Fruit fly (Drosophila melanogaster) whole organism, embryonic: ENCODE data around the gene CG10943.

Experiments used
- ATbp ChIP-seq: fragments of 200-800 bp; sonication (Bioruptor generic); optimal IDR thresholded peaks from 2 replicates; lab custom pipeline; 2017; ENCODE audit warnings: missing biosample characterization, mild to moderate bottlenecking, missing genetic modification characterization, missing genetic modification reagents
- Atf-2 ChIP-seq: fragments of 200-800 bp; sonication (Bioruptor generic); optimal IDR thresholded peaks from 2 replicates; lab custom pipeline; 2016; ENCODE audit warnings: missing biosample characterization, missing genetic modification characterization
- Atf3 ChIP-seq: fragments of 200-800 bp; sonication (Bioruptor generic); optimal IDR thresholded peaks from 3 replicates; lab custom pipeline; 2016; ENCODE audit warnings: missing biosample characterization, missing genetic modification characterization
- Awh ChIP-seq: fragments of 200-800 bp; sonication (Bioruptor generic); IDR thresholded peaks from 2 replicates; pipeline ENCODE4, ENCODE4 v1.3.6; 2022; ENCODE audit warnings: missing biosample characterization, missing genetic modification characterization
- CG11093 ChIP-seq: fragments of 200-800 bp; sonication (Bioruptor generic); IDR thresholded peaks from 3 replicates; pipeline ENCODE4 v1.3.6; 2022; ENCODE audit warnings: missing biosample characterization, missing genetic modification characterization
- CG11247 ChIP-seq: fragments of 200-800 bp; sonication (Bioruptor generic); IDR thresholded peaks from 2 replicates; pipeline ENCODE4 v1.3.6; 2022; ENCODE audit warnings: missing biosample characterization, missing genetic modification characterization
- CG12299 ChIP-seq: fragments of 200-800 bp; sonication (Bioruptor generic); optimal IDR thresholded peaks from 2 replicates; lab custom pipeline; 2018; ENCODE audit warnings: missing biosample characterization, mild to moderate bottlenecking, missing genetic modification characterization
- CG12769 ChIP-seq: fragments of 200-800 bp; sonication (Bioruptor generic); optimal IDR thresholded peaks from 2 replicates; lab custom pipeline; 2019; ENCODE audit warnings: missing biosample characterization, mild to moderate bottlenecking, missing genetic modification characterization, moderate library complexity
- CG13296 ChIP-seq: fragments of 200-800 bp; sonication (Bioruptor generic); optimal IDR thresholded peaks from 3 replicates; lab custom pipeline; 2018; ENCODE audit warnings: missing biosample characterization, mild to moderate bottlenecking, missing genetic modification characterization
- CG14710 ChIP-seq: fragments of 200-800 bp; sonication (Bioruptor generic); optimal IDR thresholded peaks from 3 replicates; lab custom pipeline; 2019; ENCODE audit warnings: missing biosample characterization, mild to moderate bottlenecking, missing genetic modification characterization, moderate library complexity
- CG1529 ChIP-seq: fragments of 200-800 bp; sonication (Bioruptor generic); optimal IDR thresholded peaks from 3 replicates; lab custom pipeline; 2018; ENCODE audit warnings: missing biosample characterization, missing genetic modification characterization
- CG1603 ChIP-seq: fragments of 200-800 bp; sonication (Bioruptor generic); optimal IDR thresholded peaks from 2 replicates; lab custom pipeline; 2019; ENCODE audit warnings: missing biosample characterization, mild to moderate bottlenecking, missing genetic modification characterization, moderate library complexity
- CG17612 ChIP-seq: fragments of 200-800 bp; sonication (Bioruptor generic); IDR thresholded peaks from 2 replicates; pipeline ENCODE4 v1.3.6; 2022; ENCODE audit warnings: missing biosample characterization, missing genetic modification characterization
- CG18764 ChIP-seq: fragments of 200-800 bp; sonication (Bioruptor generic); optimal IDR thresholded peaks from 3 replicates; lab custom pipeline; 2016; ENCODE audit warnings: missing biosample characterization, missing genetic modification characterization
- CG32772 ChIP-seq: fragments of 200-800 bp; sonication (Bioruptor generic); IDR thresholded peaks from 2 replicates; pipeline ENCODE4 v1.3.6; 2022; ENCODE audit warnings: missing biosample characterization, missing genetic modification characterization
- CG6654 ChIP-seq: fragments of 200-800 bp; sonication (Bioruptor generic); optimal IDR thresholded peaks from 2 replicates; lab custom pipeline; 2017; ENCODE audit warnings: missing biosample characterization, mild to moderate bottlenecking, missing genetic modification characterization
- CG8765 ChIP-seq: fragments of 200-800 bp; sonication (Bioruptor generic); IDR thresholded peaks from 2 replicates; pipeline ENCODE4 v1.3.6; 2022; ENCODE audit warnings: missing biosample characterization, missing genetic modification characterization
- CTCF ChIP-seq: fragments of 200-800 bp; sonication (Bioruptor generic); optimal IDR thresholded peaks from 2 replicates; lab custom pipeline; 2017; ENCODE audit warnings: missing biosample characterization, mild to moderate bottlenecking, missing genetic modification characterization, moderate library complexity
- CrebB ChIP-seq: fragments of 200-800 bp; sonication (Bioruptor generic); optimal IDR thresholded peaks from 3 replicates; lab custom pipeline; 2018; ENCODE audit warnings: missing biosample characterization, mild to moderate bottlenecking, missing genetic modification characterization
- Dip3 ChIP-seq: fragments of 200-800 bp; sonication (Bioruptor generic); optimal IDR thresholded peaks from 3 replicates; lab custom pipeline; 2016; ENCODE audit warnings: missing biosample characterization, missing genetic modification characterization
- Hsf ChIP-seq: fragments of 200-800 bp; sonication (Bioruptor generic); optimal IDR thresholded peaks from 3 replicates; lab custom pipeline; 2016; ENCODE audit warnings: missing biosample characterization, missing genetic modification characterization
- Med ChIP-seq: fragments of 200-800 bp; sonication (Bioruptor generic); peaks from one replicate; lab custom pipeline; 2016; ENCODE audit warnings: missing biosample characterization, missing genetic modification characterization, mild to moderate bottlenecking, inconsistent platforms, moderate library complexity
- Rx ChIP-seq: fragments of 200-800 bp; sonication (Bioruptor generic); IDR thresholded peaks from 2 replicates; pipeline ENCODE4 v1.3.6; 2022; ENCODE audit warnings: missing biosample characterization, missing genetic modification characterization
- Spps ChIP-seq: fragments of 200-800 bp; sonication (Bioruptor generic); optimal IDR thresholded peaks from 2 replicates; lab custom pipeline; 2018; ENCODE audit warnings: missing biosample characterization, mild to moderate bottlenecking, missing genetic modification characterization
- Vsx1 ChIP-seq: fragments of 200-800 bp; sonication (Bioruptor generic); optimal IDR thresholded peaks from 2 replicates; lab custom pipeline; 2017; ENCODE audit warnings: missing biosample characterization, mild to moderate bottlenecking, missing genetic modification characterization, missing genetic modification reagents
- Xrp1 ChIP-seq: fragments of 200-800 bp; sonication (Bioruptor generic); IDR thresholded peaks from 2 replicates; pipeline ENCODE4 v1.3.6; 2022; ENCODE audit warnings: missing biosample characterization, missing genetic modification characterization
- ara ChIP-seq: fragments of 200-800 bp; sonication (Bioruptor generic); IDR thresholded peaks from 2 replicates; pipeline ENCODE4 v1.3.6; 2022; ENCODE audit warnings: missing biosample characterization, missing genetic modification characterization
- chm ChIP-seq: fragments of 200-800 bp; sonication (Bioruptor generic); IDR thresholded peaks from 2 replicates; pipeline ENCODE4 v1.3.6; 2022; ENCODE audit warnings: missing biosample characterization, missing genetic modification characterization
- chn ChIP-seq: fragments of 200-800 bp; sonication (Bioruptor generic); optimal IDR thresholded peaks from 2 replicates; lab custom pipeline; 2016; ENCODE audit warnings: missing biosample characterization, missing genetic modification characterization
- disco-r ChIP-seq: fragments of 200-800 bp; sonication (Bioruptor generic); optimal IDR thresholded peaks from 2 replicates; lab custom pipeline; 2016; ENCODE audit warnings: missing biosample characterization, missing genetic modification characterization
- emc ChIP-seq: fragments of 200-800 bp; sonication (Bioruptor generic); optimal IDR thresholded peaks from 2 replicates; lab custom pipeline; 2016; ENCODE audit warnings: missing biosample characterization, missing genetic modification characterization
- gfzf ChIP-seq: fragments of 200-800 bp; sonication (Bioruptor generic); optimal IDR thresholded peaks from 2 replicates; lab custom pipeline; 2016; ENCODE audit warnings: missing biosample characterization, mild to moderate bottlenecking, missing genetic modification characterization, moderate library complexity
- gro ChIP-seq: fragments of 200-800 bp; sonication (Bioruptor generic); optimal IDR thresholded peaks from 2 replicates; lab custom pipeline; 2016; ENCODE audit warnings: missing biosample characterization, missing genetic modification characterization
- hth ChIP-seq: fragments of >200 bp; optimal IDR thresholded peaks from 2 replicates; lab custom pipeline; 2017; ENCODE audit warnings: inconsistent platforms
- insv ChIP-seq, 2 experiments: fragments of 200-800 bp; sonication (Bioruptor generic); optimal IDR thresholded peaks; 3 replicates each; lab custom pipeline; 2016 to 2018; ENCODE audit warnings: missing biosample characterization in 2 of 2, missing genetic modification characterization in 2 of 2
- jing ChIP-seq: fragments of 200-800 bp; sonication (Bioruptor generic); optimal IDR thresholded peaks from 2 replicates; lab custom pipeline; 2018; ENCODE audit warnings: missing biosample characterization, mild to moderate bottlenecking, missing genetic modification characterization
- kni ChIP-seq: fragments of 200-800 bp; sonication (Bioruptor generic); optimal IDR thresholded peaks from 3 replicates; lab custom pipeline; 2017; ENCODE audit warnings: mild to moderate bottlenecking, missing biosample characterization, missing genetic modification reagents, missing genetic modification characterization
- lab ChIP-seq: fragments of 200-800 bp; sonication (Bioruptor generic); optimal IDR thresholded peaks from 3 replicates; lab custom pipeline; 2017; ENCODE audit warnings: missing biosample characterization, missing genetic modification characterization, mild to moderate bottlenecking, moderate library complexity, missing genetic modification reagents
- lbe ChIP-seq: fragments of 200-800 bp; sonication (Bioruptor generic); optimal IDR thresholded peaks from 2 replicates; lab custom pipeline; 2016; ENCODE audit warnings: missing biosample characterization, mild to moderate bottlenecking, missing genetic modification characterization
- nerfin-1 ChIP-seq: fragments of 200-800 bp; sonication (Bioruptor generic); optimal IDR thresholded peaks from 3 replicates; lab custom pipeline; 2019; ENCODE audit warnings: missing biosample characterization, mild to moderate bottlenecking, missing genetic modification characterization, moderate library complexity
- pan ChIP-seq, 4 experiments: fragments of >200 bp in 3 of 4; fragments of 200-800 bp in 1 of 4; sonication (Bioruptor generic) in 1 of 4; optimal IDR thresholded peaks in 3 of 4; IDR thresholded peaks in 1 of 4; 2 replicates each; pipeline versions ENCODE4 v1.3.6 to Lab custom; 2017 to 2022; ENCODE audit warnings: missing biosample characterization in 2 of 4, missing genetic modification characterization in 2 of 4, mixed read lengths in 1 of 4
- pb ChIP-seq: fragments of 200-800 bp; sonication (Bioruptor generic); optimal IDR thresholded peaks from 3 replicates; lab custom pipeline; 2016; ENCODE audit warnings: missing biosample characterization, missing genetic modification characterization
- ranshi ChIP-seq: fragments of 200-800 bp; sonication (Bioruptor generic); IDR thresholded peaks from 2 replicates; pipeline ENCODE4 v1.3.6; 2022; ENCODE audit warnings: missing biosample characterization, missing genetic modification characterization
- sc ChIP-seq, 3 experiments: fragments of >200 bp in 2 of 3; fragments of 200-800 bp in 1 of 3; sonication (Bioruptor generic) in 1 of 3; optimal IDR thresholded peaks; 2 replicates in 2 of 3; 3 replicates in 1 of 3; lab custom pipeline; 2017; ENCODE audit warnings: mild to moderate bottlenecking in 1 of 3, missing biosample characterization in 1 of 3, missing genetic modification characterization in 1 of 3, missing genetic modification reagents in 1 of 3
- sima ChIP-seq: fragments of 200-800 bp; sonication (Bioruptor generic); optimal IDR thresholded peaks from 2 replicates; lab custom pipeline; 2016; ENCODE audit warnings: missing biosample characterization, missing genetic modification characterization
- slp2 ChIP-seq: fragments of 200-800 bp; sonication (Bioruptor generic); optimal IDR thresholded peaks from 2 replicates; lab custom pipeline; 2016; ENCODE audit warnings: missing biosample characterization, missing genetic modification characterization
- tna ChIP-seq: fragments of 200-800 bp; sonication (Bioruptor generic); IDR thresholded peaks from 2 replicates; pipeline ENCODE4 v1.3.6; 2022; ENCODE audit warnings: missing biosample characterization, missing genetic modification characterization; ENCODE audit not compliant: partially characterized antibody
- wor ChIP-seq: fragments of 200-800 bp; sonication (Bioruptor generic); IDR thresholded peaks from 2 replicates; pipeline ENCODE4 v1.3.6; 2022; ENCODE audit warnings: missing biosample characterization, missing genetic modification characterization

Gene CG10943

DNA sequence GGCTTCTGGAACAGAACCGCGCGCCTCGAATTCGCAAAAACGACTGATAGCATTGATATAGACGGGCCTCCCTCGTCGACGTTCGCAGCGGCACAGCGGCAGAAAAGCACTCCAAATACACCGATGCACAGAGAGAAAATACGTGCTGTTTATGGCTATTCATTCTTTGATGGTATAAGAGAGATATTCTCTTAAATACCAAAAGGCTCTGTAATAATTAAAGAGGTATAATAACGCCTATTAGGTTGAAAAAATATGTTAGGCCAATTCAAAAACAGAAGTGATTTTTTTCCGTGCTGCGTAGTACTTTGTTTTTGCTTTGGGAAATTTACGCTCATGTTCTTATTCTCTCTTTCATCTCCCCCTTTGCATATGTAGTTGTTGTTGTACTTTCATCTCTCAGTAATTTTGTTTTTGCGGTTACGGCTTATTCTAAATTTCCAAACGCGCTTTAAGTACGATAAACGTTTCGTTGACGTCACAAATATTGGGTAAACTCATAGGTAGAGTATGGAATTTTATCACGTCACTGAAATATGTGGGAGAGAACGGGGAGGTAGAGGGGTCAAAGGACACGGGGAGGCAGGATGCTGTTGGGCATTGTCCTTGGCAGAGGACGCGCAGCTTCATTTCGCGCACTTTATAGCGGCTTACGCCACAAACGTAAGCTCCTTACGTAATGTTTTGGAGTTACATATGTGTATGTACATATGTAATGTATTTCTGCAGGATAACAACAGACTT, 19.5 kb downstream of the CG10943 start, which contains the start of gene nebu (continued):
- TF ChIP-seq jing (GFP tag; lab: Kevin White, UChicago), result peak; percentile 86
- peak; percentile 89 for TF ChIP-seq sima
- TF ChIP-seq chn, result peak; percentile 93
- peak; percentile 93 for TF ChIP-seq CG12299 (tag; lab: Kevin White, UChicago)
- TF ChIP-seq insv (GFP tag; optimal IDR thresholded peaks at IDR 0.05; lab: Kevin White, UChicago), result peak in 1 of 2 experiments; percentile 71
- TF ChIP-seq Atf-2, result peak; percentile 92
- TF ChIP-seq slp2 (GFP tag; lab: Kevin White, UChicago), result peak; percentile 92
- peak; percentile 82 for TF ChIP-seq CG1529 (GFP tag; lab: Kevin White, UChicago)
- TF ChIP-seq CG13296 (GFP tag; lab: Kevin White, UChicago), result peak; percentile 95
- TF ChIP-seq CG11247, result peak; percentile 96
- TF ChIP-seq wor, result peak; percentile 84
- TF ChIP-seq nerfin-1 (tag; lab: Kevin White, UChicago), result peak; percentile 67
- no peak for TF ChIP-seq sc (optimal IDR thresholded peaks at IDR 0.05; lab: Kevin White, UChicago)
- TF ChIP-seq sc (GFP tag; optimal IDR thresholded peaks at IDR 0.05; lab: Kevin White, UChicago), result peak; percentile 76
- TF ChIP-seq pan (optimal IDR thresholded peaks at IDR 0.05; lab: Kevin White, UChicago), result no peak
- peak in 1 of 2 experiments; percentile 97 for TF ChIP-seq pan (GFP tag; optimal IDR thresholded peaks at IDR 0.05 in 1 of 2, IDR thresholded peaks at IDR 0.05 in 1 of 2)
- TF ChIP-seq CG14710 (tag; lab: Kevin White, UChicago), result peak; percentile 78
- peak; percentile 97 for TF ChIP-seq Hsf (GFP tag; lab: Kevin White, UChicago)
- TF ChIP-seq chm (GFP tag; lab: Robert Waterston, UW), result peak; percentile 95; the same call in 1 of the 2 replicates
- TF ChIP-seq Atf3 (GFP tag; lab: Kevin White, UChicago), result peak; percentile 87
- no peak for TF ChIP-seq hth (lab: Kevin White, UChicago)
- peak; percentile 87 for TF ChIP-seq Vsx1 (GFP tag; lab: Kevin White, UChicago)
- TF ChIP-seq disco-r (GFP tag; lab: Kevin White, UChicago), result peak; percentile 93
- peak; percentile 91 for TF ChIP-seq pb (GFP tag; lab: Kevin White, UChicago)
- TF ChIP-seq Xrp1 (GFP tag; lab: Robert Waterston, UW), result peak; percentile 96

DNA sequence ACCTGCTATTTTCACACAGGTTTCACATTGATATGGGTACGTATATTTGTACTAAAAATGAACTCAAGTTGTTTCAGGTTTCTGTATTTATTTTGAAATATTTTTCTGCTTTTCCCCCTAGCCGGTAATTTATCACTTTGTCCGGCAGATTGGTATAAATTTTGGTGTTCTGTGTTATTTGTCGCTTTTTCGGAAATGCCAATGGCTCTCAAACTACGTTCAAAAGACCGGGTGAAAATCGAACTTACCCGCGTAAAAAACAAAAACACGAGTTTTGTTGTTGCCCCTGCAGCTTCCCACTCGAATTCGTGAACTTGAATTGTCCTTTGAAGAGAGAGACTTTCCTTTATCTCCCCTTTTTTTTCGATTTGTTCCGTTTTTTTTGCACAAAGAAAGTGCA, 20.2 kb downstream of the CG10943 start:
- TF ChIP-seq gro (no peak), CG6654 (GFP tag; lab: Kevin White, UChicago) (peak; percentile 94), CG8765 (GFP tag; lab: Robert Waterston, UW) (no peak)
- TF ChIP-seq, all 482 proteins: peak for 1

DNA sequence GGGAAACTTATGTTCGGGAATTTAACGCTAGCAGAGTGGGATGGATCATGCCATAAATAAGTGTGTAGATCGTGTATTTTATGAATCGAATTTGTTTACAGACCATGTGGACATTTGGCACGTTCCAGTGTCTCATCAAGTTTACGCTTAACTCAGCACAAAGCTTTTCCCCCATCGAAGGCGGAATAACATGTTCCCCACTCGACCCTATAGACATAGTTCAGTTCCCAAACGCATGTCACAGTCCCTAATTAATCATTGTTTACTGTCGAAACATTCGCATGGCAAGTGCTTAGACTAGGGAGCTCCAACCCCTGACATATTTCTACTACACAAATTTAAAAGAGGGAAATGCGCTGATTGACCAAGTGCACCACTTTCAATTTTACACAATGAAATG, 21.3 kb downstream of the CG10943 start:
- TF ChIP-seq CG17612 (GFP tag; lab: Robert Waterston, UW), result no peak
- no peak for TF ChIP-seq hth (lab: Kevin White, UChicago)
- TF ChIP-seq gfzf (GFP tag; lab: Kevin White, UChicago), result no peak
- no peak for TF ChIP-seq Rx
- no peak for TF ChIP-seq tna (GFP tag; lab: Robert Waterston, UW)
- TF ChIP-seq Dip3, result no peak
- TF ChIP-seq emc (GFP tag; lab: Kevin White, UChicago), result no peak
- TF ChIP-seq Spps, result no peak
- TF ChIP-seq kni (GFP tag; lab: Kevin White, UChicago), result peak; percentile 34
- no peak for TF ChIP-seq ranshi (GFP tag; lab: Robert Waterston, UW)
- TF ChIP-seq CG32772 (GFP tag; lab: Robert Waterston, UW), result no peak
- peak; percentile 59 for TF ChIP-seq CG12769 (tag; lab: Kevin White, UChicago)
- TF ChIP-seq CG1603, result no peak
- TF ChIP-seq lab (GFP tag; lab: Kevin White, UChicago), result peak; percentile 22
- peak; percentile 48; the same call in 1 of the 2 replicates for TF ChIP-seq ara (GFP tag; lab: Robert Waterston, UW)
- no peak for TF ChIP-seq CTCF (GFP tag; lab: Kevin White, UChicago)
- no peak for TF ChIP-seq Awh (GFP tag; lab: Robert Waterston, UW)
- TF ChIP-seq CrebB (tag; lab: Kevin White, UChicago), result peak; percentile 8
- TF ChIP-seq lbe (GFP tag; lab: Kevin White, UChicago), result no peak
- peak; percentile 65 for TF ChIP-seq Med
- no peak for TF ChIP-seq CG11093 (GFP tag; lab: Robert Waterston, UW)
- TF ChIP-seq CG18764, result no peak
- TF ChIP-seq ATbp (GFP tag; lab: Kevin White, UChicago), result peak; percentile 3
